Worm (Caenorhabditis elegans): ENCODE data around the gene C13A2.6.
A peak's percentile ranks its signal among the peaks of the same experiment; 100 is the strongest.

Gene C13A2.6

DNA sequence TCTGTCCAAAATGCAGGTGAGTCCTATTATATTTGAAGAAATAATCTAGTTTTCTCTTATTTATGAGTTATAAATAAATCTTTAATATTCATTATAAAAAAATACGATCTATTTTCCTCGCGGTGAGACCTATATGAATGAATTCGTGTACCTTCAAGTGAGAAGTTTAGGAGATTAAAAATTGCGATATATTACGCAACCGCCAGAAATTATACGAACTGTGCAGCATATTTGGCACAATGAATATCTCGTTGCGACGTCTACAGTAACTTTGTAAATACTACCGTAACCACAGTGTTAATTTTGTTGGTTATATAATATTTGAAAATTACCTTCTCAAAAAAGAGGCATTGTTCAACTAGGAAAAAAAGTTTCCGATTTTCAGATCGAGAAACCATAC lies 45.1 kb upstream of the C13A2.6 start:
- TF ChIP-seq blmp-1 (tag; optimal IDR thresholded peaks at IDR 0.05) (no peak), ceh-90 (tag; optimal IDR thresholded peaks at IDR 0.05) (no peak)

DNA sequence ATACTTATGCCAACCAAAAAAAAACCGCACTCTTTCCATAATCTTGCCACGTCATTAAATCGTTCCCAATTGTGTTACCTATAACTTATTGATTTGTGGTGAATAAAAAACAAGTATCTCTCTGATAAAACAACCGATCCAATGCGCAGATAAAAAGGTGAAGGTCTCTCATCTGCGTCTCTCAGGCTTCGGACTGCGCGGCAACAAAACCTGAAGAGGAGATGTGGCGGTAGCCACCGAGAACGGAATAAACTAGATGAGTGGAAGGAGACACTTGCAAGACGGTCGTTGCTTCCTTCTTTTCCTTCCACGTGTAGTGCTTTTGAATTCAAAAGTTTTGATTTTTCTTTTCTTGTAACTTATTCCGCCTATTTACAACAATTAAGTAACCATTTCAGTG lies 44.6 kb upstream of the C13A2.6 start, which contains the start of gene fkb-3:
TSS of gene fkb-3 (plus strand) at position 277 of the 400 bp plus-strand sequence.
- peak; percentile 68 for TF ChIP-seq blmp-1 (tag; optimal IDR thresholded peaks at IDR 0.05)
- no peak for TF ChIP-seq ceh-82 (tag; optimal IDR thresholded peaks at IDR 0.05)
- peak; percentile 46 for TF ChIP-seq lin-14 (GFP tag; optimal IDR thresholded peaks at IDR 0.05)
- peak in 1 of 6 experiments; percentile 38 for TF ChIP-seq elt-3 (tag; optimal IDR thresholded peaks at IDR 0.05)
- TF ChIP-seq mep-1 (tag; optimal IDR thresholded peaks at IDR 0.05) = peak; percentile 20
- no peak for TF ChIP-seq sox-4 (tag; optimal IDR thresholded peaks at IDR 0.05)
- TF ChIP-seq rnt-1 (tag; optimal IDR thresholded peaks at IDR 0.05) = peak; percentile 3

DNA sequence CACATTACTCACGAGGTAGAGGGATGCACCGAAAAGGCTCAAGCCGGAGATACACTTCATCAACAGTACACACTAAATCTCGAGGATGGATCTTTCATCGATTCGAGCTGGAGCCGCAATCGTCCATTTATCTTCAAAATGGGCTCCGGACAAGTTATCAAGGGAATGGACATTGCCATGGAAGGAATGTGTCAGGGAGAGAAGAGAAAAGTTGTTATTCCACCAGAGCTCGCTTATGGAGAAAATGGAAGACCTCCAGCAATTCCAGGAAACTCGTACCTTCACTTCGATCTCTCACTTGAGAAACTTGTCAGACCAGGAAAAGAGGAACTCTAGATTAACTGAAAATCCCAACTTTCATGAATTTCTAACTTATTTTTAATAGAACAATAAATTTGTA lies 43.6 kb upstream of the C13A2.6 start:
- TF ChIP-seq efl-3 (GFP tag; optimal IDR thresholded peaks at IDR 0.05) = no peak
- TF ChIP-seq efl-1 (optimal IDR thresholded peaks at IDR 0.05) = no peak
- peak in 1 of 2 experiments; percentile 10 for TF ChIP-seq efl-1 (GFP tag; optimal IDR thresholded peaks at IDR 0.05 in 1 of 2)
- TF ChIP-seq rnt-1 (tag; optimal IDR thresholded peaks at IDR 0.05) = no peak

DNA sequence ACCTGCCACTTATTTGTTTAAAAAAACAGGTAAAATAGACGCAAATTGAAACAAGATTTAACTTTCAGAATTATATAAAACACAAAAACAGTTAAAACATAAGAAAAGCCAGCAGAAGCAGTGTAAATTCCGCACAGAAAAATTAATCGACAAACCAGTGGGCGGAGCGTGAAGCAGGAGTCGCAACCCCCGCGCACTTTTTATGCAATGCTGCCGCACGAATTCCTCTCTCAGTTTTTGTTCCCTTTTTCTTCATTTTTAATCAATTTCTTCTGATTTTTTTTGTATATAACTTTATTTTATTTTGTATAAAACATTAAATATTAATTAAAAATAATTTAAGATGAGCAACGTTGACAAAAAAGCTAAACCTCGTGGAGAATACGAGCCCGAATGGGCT lies 38.7 kb upstream of the C13A2.6 start, which contains the start of the genes gei-6 and krr-1:
TSS of gene gei-6 (minus strand) at position 2 of the 400 bp plus-strand sequence.
TSS of gene krr-1 (plus strand) at position 344 of the 400 bp plus-strand sequence.
- TF ChIP-seq elt-2 (tag; optimal IDR thresholded peaks at IDR 0.05) = no peak
- TF ChIP-seq C04F5.9 (tag; optimal IDR thresholded peaks at IDR 0.05) = no peak
- TF ChIP-seq nhr-20 (tag; optimal IDR thresholded peaks at IDR 0.05) = peak; percentile 42
- peak; percentile 7 for TF ChIP-seq unc-86 (tag; optimal IDR thresholded peaks at IDR 0.05)
- no peak for TF ChIP-seq nhr-85 (tag)
- TF ChIP-seq nhr-77 (tag; optimal IDR thresholded peaks at IDR 0.05) = no peak
- no peak for TF ChIP-seq mef-2 (tag; optimal IDR thresholded peaks at IDR 0.05)
- TF ChIP-seq efl-1 (optimal IDR thresholded peaks at IDR 0.05) = peak; percentile 57 to 61
- TF ChIP-seq efl-1 (GFP tag; optimal IDR thresholded peaks at IDR 0.05 in 1 of 2) = peak; percentile 59 to 96
- peak; percentile 59 for TF ChIP-seq C16A3.4 (tag; optimal IDR thresholded peaks at IDR 0.05)
- TF ChIP-seq unc-98 (GFP tag; IDR thresholded peaks at IDR 0.05) = no peak
- peak in 1 of 6 experiments; percentile 57 for TF ChIP-seq elt-3 (tag; optimal IDR thresholded peaks at IDR 0.05)
- no peak for TF ChIP-seq ztf-4 (tag; optimal IDR thresholded peaks at IDR 0.05)
- no peak for TF ChIP-seq ces-1 (GFP tag; optimal IDR thresholded peaks at IDR 0.05)
- TF ChIP-seq xbp-1 (tag; optimal IDR thresholded peaks at IDR 0.05) = peak; percentile 43
- peak; percentile 27 to 56 for TF ChIP-seq lin-35 (GFP tag; optimal IDR thresholded peaks at IDR 0.05)
- TF ChIP-seq sup-37 (GFP tag; optimal IDR thresholded peaks at IDR 0.05) = no peak
- no peak for TF ChIP-seq zag-1 (tag; optimal IDR thresholded peaks at IDR 0.05)
- no peak for TF ChIP-seq nhr-28 (tag; optimal IDR thresholded peaks at IDR 0.05)
- TF ChIP-seq lir-3 (tag; optimal IDR thresholded peaks at IDR 0.05; ENCODE audit: poor library complexity) = peak; percentile 14
- TF ChIP-seq dsc-1 (tag; optimal IDR thresholded peaks at IDR 0.05) = peak; percentile 36
- TF ChIP-seq isw-1 (GFP tag; IDR thresholded peaks at IDR 0.05) = no peak
- peak; percentile 8 for TF ChIP-seq blmp-1 (tag; optimal IDR thresholded peaks at IDR 0.05)
- no peak for TF ChIP-seq ceh-8 (GFP tag; optimal IDR thresholded peaks at IDR 0.05)
- TF ChIP-seq skn-1 (tag; optimal IDR thresholded peaks at IDR 0.05) = peak; percentile 63
- TF ChIP-seq grh-1 (GFP tag; IDR thresholded peaks at IDR 0.05) = no peak
- peak in 1 of 2 experiments; percentile 18 for TF ChIP-seq mdl-1 (tag; optimal IDR thresholded peaks at IDR 0.05)
- peak; percentile 50 for TF ChIP-seq mep-1 (tag; optimal IDR thresholded peaks at IDR 0.05)
- TF ChIP-seq nhr-12 (tag; optimal IDR thresholded peaks at IDR 0.05) = no peak
- no peak for TF ChIP-seq vab-15 (tag; optimal IDR thresholded peaks at IDR 0.05)
- TF ChIP-seq nhr-90 (tag; optimal IDR thresholded peaks at IDR 0.05; ENCODE audit: poor library complexity) = peak; percentile 24
- peak; percentile 53 for TF ChIP-seq nhr-47 (tag; optimal IDR thresholded peaks at IDR 0.05)
- TF ChIP-seq Y116A8C.19 (tag; optimal IDR thresholded peaks at IDR 0.05; ENCODE audit: borderline replicate concordance) = no peak
- TF ChIP-seq sptf-1 (tag; optimal IDR thresholded peaks at IDR 0.05) = no peak
- no peak for TF ChIP-seq ceh-88 (GFP tag; IDR thresholded peaks at IDR 0.05)
- peak; percentile 60 for TF ChIP-seq lin-15B (tag; optimal IDR thresholded peaks at IDR 0.05)
- no peak for TF ChIP-seq zip-4 (GFP tag; optimal IDR thresholded peaks at IDR 0.05)
- TF ChIP-seq egl-27 (tag; optimal IDR thresholded peaks at IDR 0.05) = no peak
- no peak for TF ChIP-seq pag-3 (tag; optimal IDR thresholded peaks at IDR 0.05; ENCODE audit: borderline replicate concordance, insufficient read depth)
- no peak for TF ChIP-seq unc-30 (tag; optimal IDR thresholded peaks at IDR 0.05)
- peak; percentile 7 to 52 (median 26) for TF ChIP-seq ceh-82 (tag; optimal IDR thresholded peaks at IDR 0.05)

Measured in whole organism, L1 larva.